Worm (Caenorhabditis elegans): ENCODE measurements around the gene mca-3.

DNA sequence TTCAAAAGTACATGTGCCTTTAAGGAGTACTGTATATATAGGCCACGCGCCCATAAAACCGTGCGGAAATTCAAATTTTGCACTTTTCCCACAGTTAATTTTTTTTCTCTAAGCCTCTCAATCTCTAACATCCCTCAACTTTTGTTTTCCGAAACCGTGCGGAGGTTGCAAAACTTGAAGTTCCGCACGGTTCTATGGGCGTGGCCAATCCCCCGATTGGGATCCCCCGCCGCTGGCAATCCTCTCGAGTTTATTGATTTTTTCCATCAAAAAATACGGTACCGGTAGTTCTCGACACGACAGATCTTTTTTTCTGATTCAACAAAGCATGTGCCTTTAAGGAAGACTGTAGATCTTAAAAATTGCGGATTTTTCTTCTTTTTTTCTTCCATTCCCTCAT lies 12.6 kb upstream of the mca-3 start, which contains the start of gene T23E1.3:
- no peak for TF ChIP-seq sem-2 (GFP tag; optimal IDR thresholded peaks at IDR 0.05)
- TF ChIP-seq lsy-2 (tag; optimal IDR thresholded peaks at IDR 0.05), result no peak
- TF ChIP-seq hlh-1 (tag; optimal IDR thresholded peaks at IDR 0.05), result no peak
- TF ChIP-seq sptf-1 (tag; optimal IDR thresholded peaks at IDR 0.05), result no peak
- TF ChIP-seq unc-62 (GFP tag; optimal IDR thresholded peaks at IDR 0.05), result no peak
- TF ChIP-seq tbx-8 (GFP tag; optimal IDR thresholded peaks at IDR 0.05), result no peak
- TF ChIP-seq nhr-237 (tag; optimal IDR thresholded peaks at IDR 0.05), result no peak
- TF ChIP-seq ztf-11 (tag; optimal IDR thresholded peaks at IDR 0.05), result no peak
- no peak for TF ChIP-seq nhr-12 (tag; optimal IDR thresholded peaks at IDR 0.05)
- no peak for TF ChIP-seq nhr-28 (tag; optimal IDR thresholded peaks at IDR 0.05)
- no peak for TF ChIP-seq ceh-43 (GFP tag; optimal IDR thresholded peaks at IDR 0.05)
- TF ChIP-seq snpc-4 (tag; optimal IDR thresholded peaks at IDR 0.05), result no peak
- TF ChIP-seq unc-39 (tag; optimal IDR thresholded peaks at IDR 0.05), result no peak
